Fruit fly (Drosophila melanogaster) whole organism, prepupa: Measurements from ENCODE around the gene CG1172.

Experiments used
- CG6276 ChIP-seq: fragments of 200-800 bp; sonication (Bioruptor generic); optimal IDR thresholded peaks from 2 replicates; lab custom pipeline; 2017; ENCODE audit warnings: missing biosample characterization, mild to moderate bottlenecking, missing genetic modification characterization
- CG7368 ChIP-seq: fragments of 200-800 bp; sonication (Bioruptor generic); optimal IDR thresholded peaks from 3 replicates; lab custom pipeline; 2016; ENCODE audit warnings: missing biosample characterization, missing genetic modification characterization
- Eip78C ChIP-seq: fragments of 200-800 bp; sonication (Bioruptor generic); peaks from one replicate; lab custom pipeline; 2016; ENCODE audit warnings: missing biosample characterization, missing genetic modification characterization
- Hr39 ChIP-seq: fragments of 200-800 bp; sonication (Bioruptor generic); optimal IDR thresholded peaks from 2 replicates; lab custom pipeline; 2016; ENCODE audit warnings: missing biosample characterization, missing genetic modification characterization
- eg ChIP-seq: fragments of 200-800 bp; sonication (Bioruptor generic); IDR thresholded peaks from 3 replicates; pipeline ENCODE4 v1.3.6; 2022; ENCODE audit warnings: missing biosample characterization, missing genetic modification characterization
- fkh ChIP-seq: fragments of 200-800 bp; sonication (Bioruptor generic); optimal IDR thresholded peaks from 3 replicates; lab custom pipeline; 2017; ENCODE audit warnings: missing biosample characterization, mild to moderate bottlenecking, missing genetic modification characterization, moderate library complexity
- ss ChIP-seq, 2 experiments: fragments of 200-800 bp; sonication (Bioruptor generic); optimal IDR thresholded peaks; 2 replicates in 1 of 2; 3 replicates in 1 of 2; lab custom pipeline; 2017 to 2018; ENCODE audit warnings: mild to moderate bottlenecking in 2 of 2, missing biosample characterization in 2 of 2, missing genetic modification characterization in 2 of 2, moderate library complexity in 1 of 2
- topi ChIP-seq: fragments of 200-800 bp; sonication (Bioruptor generic); optimal IDR thresholded peaks from 3 replicates; lab custom pipeline; 2016; ENCODE audit warnings: missing biosample characterization, missing genetic modification characterization

dm6 chr3R:5427157-5427556, 33.4 kb downstream of the CG1172 start, which contains the start of gene CG12147:
- TF ChIP-seq Hr39 (GFP tag; lab: Kevin White, UChicago) (no peak), eg (GFP tag; lab: Robert Waterston, UW) (no peak), fkh (GFP tag; lab: Kevin White, UChicago) (no peak), topi (GFP tag; lab: Kevin White, UChicago) (no peak), CG7368 (GFP tag; lab: Kevin White, UChicago) (no peak), ss (GFP tag; optimal IDR thresholded peaks at IDR 0.05; lab: Kevin White, UChicago) (no peak), Eip78C (GFP tag; lab: Kevin White, UChicago) (no peak), CG6276 (no peak)
